Worm (Caenorhabditis elegans) whole organism, L2 larva: ENCODE data around the gene mif-2.

ENCODE experiments used
- C34F6.9 ChIP-seq: fragments of 150-350 bp; optimal IDR thresholded peaks from 2 replicates; lab custom pipeline; 2014; ENCODE audit warnings: missing biosample characterization, missing genetic modification characterization
- F13H6.1 ChIP-seq: sonication (generic microtip); optimal IDR thresholded peaks from 2 replicates; lab custom pipeline; 2016; ENCODE audit warnings: missing genetic modification characterization, missing compliant biosample characterization
- Y55F3AM.14 ChIP-seq: fragments of 200-800 bp; sonication (Bioruptor generic); optimal IDR thresholded peaks from 2 replicates; lab custom pipeline; 2018; ENCODE audit warnings: mild to moderate bottlenecking, missing genetic modification characterization, missing compliant biosample characterization
- alr-1 ChIP-seq: fragments of 150-350 bp; optimal IDR thresholded peaks from 2 replicates; lab custom pipeline; 2014; ENCODE audit warnings: missing biosample characterization, missing genetic modification characterization
- aly-2 ChIP-seq: fragments of 150-350 bp; optimal IDR thresholded peaks from 2 replicates; lab custom pipeline; 2014; ENCODE audit warnings: missing biosample characterization, missing genetic modification characterization
- ama-1 ChIP-seq: fragments of 150-350 bp; optimal IDR thresholded peaks from 2 replicates; lab custom pipeline; 2018; ENCODE audit warnings: inconsistent platforms
- ceh-82 ChIP-seq: fragments of 150-350 bp; optimal IDR thresholded peaks from 2 replicates; lab custom pipeline; 2014; ENCODE audit warnings: missing biosample characterization, missing genetic modification characterization
- crh-2 ChIP-seq: sonication (generic microtip); optimal IDR thresholded peaks from 2 replicates; lab custom pipeline; 2017; ENCODE audit warnings: missing biosample characterization, missing genetic modification characterization
- dmd-4 ChIP-seq: sonication (generic microtip); optimal IDR thresholded peaks from 2 replicates; lab custom pipeline; 2017; ENCODE audit warnings: missing biosample characterization, missing genetic modification characterization
- egl-27 ChIP-seq: sonication (generic microtip); optimal IDR thresholded peaks from 3 replicates; lab custom pipeline; 2017; ENCODE audit warnings: missing biosample characterization, missing genetic modification reagents, missing genetic modification characterization
- elt-3 ChIP-seq: sonication (generic microtip); optimal IDR thresholded peaks from 2 replicates; lab custom pipeline; 2017; ENCODE audit warnings: missing biosample characterization, missing genetic modification characterization
- fos-1 ChIP-seq: fragments of 150-350 bp; optimal IDR thresholded peaks from 2 replicates; lab custom pipeline; 2014; ENCODE audit warnings: missing biosample characterization, missing genetic modification characterization
- gmeb-1 ChIP-seq: fragments of 150-350 bp; optimal IDR thresholded peaks from 2 replicates; lab custom pipeline; 2014; ENCODE audit warnings: missing biosample characterization, missing genetic modification characterization
- lin-11 ChIP-seq: fragments of 150-350 bp; sonication (generic microtip); optimal IDR thresholded peaks from 2 replicates; lab custom pipeline; 2014; ENCODE audit warnings: missing biosample characterization, missing genetic modification characterization, inconsistent platforms, mixed read lengths
- lin-13 ChIP-seq: fragments of 150-350 bp; optimal IDR thresholded peaks from 2 replicates; lab custom pipeline; 2014; ENCODE audit warnings: missing biosample characterization, missing genetic modification reagents, missing genetic modification characterization
- lin-39 ChIP-seq: fragments of 150-350 bp; optimal IDR thresholded peaks from 2 replicates; lab custom pipeline; 2014; ENCODE audit warnings: missing biosample characterization, missing genetic modification reagents, missing genetic modification characterization
- lsy-2 ChIP-seq, 2 experiments: fragments of 150-350 bp in 1 of 2; sonication (generic microtip) in 1 of 2; optimal IDR thresholded peaks; 2 replicates each; lab custom pipeline; 2014 to 2017; ENCODE audit warnings: missing biosample characterization in 2 of 2, missing genetic modification characterization in 2 of 2
- mab-5 ChIP-seq: fragments of 150-350 bp; optimal IDR thresholded peaks from 2 replicates; lab custom pipeline; 2014; ENCODE audit warnings: missing biosample characterization, missing genetic modification characterization
- mbf-1 ChIP-seq: sonication (generic microtip); optimal IDR thresholded peaks from 2 replicates; lab custom pipeline; 2017; ENCODE audit warnings: missing biosample characterization, missing genetic modification characterization
- mdl-1 ChIP-seq, 2 experiments: fragments of 150-350 bp in 1 of 2; sonication (generic microtip) in 1 of 2; optimal IDR thresholded peaks; 2 replicates each; lab custom pipeline; 2017; ENCODE audit warnings: missing biosample characterization in 2 of 2, missing genetic modification characterization in 2 of 2
- nhr-10 ChIP-seq: sonication (generic microtip); optimal IDR thresholded peaks from 2 replicates; lab custom pipeline; 2017; ENCODE audit warnings: missing biosample characterization, missing genetic modification characterization
- nhr-11 ChIP-seq: fragments of 150-350 bp; optimal IDR thresholded peaks from 2 replicates; lab custom pipeline; 2014; ENCODE audit warnings: missing biosample characterization, missing genetic modification characterization
- nhr-12 ChIP-seq: fragments of 150-350 bp; optimal IDR thresholded peaks from 2 replicates; lab custom pipeline; 2014; ENCODE audit warnings: missing biosample characterization, missing genetic modification characterization
- nhr-129 ChIP-seq: fragments of 150-350 bp; optimal IDR thresholded peaks from 2 replicates; lab custom pipeline; 2014; ENCODE audit warnings: missing biosample characterization, missing genetic modification characterization
- nhr-25 ChIP-seq: fragments of 150-350 bp; sonication (generic microtip); optimal IDR thresholded peaks from 3 replicates; lab custom pipeline; 2014; ENCODE audit warnings: missing biosample characterization, missing genetic modification characterization
- sem-4 ChIP-seq: fragments of 150-350 bp; optimal IDR thresholded peaks from 2 replicates; lab custom pipeline; 2014; ENCODE audit warnings: missing biosample characterization, missing genetic modification reagents, missing genetic modification characterization
- skn-1 ChIP-seq: sonication (generic microtip); optimal IDR thresholded peaks from 2 replicates; lab custom pipeline; 2017; ENCODE audit warnings: missing biosample characterization, missing genetic modification characterization
- sma-3 ChIP-seq: sonication (generic microtip); optimal IDR thresholded peaks from 2 replicates; lab custom pipeline; 2016; ENCODE audit warnings: missing genetic modification reagents, missing genetic modification characterization, missing compliant biosample characterization
- sma-9 ChIP-seq, 2 experiments: fragments of 150-350 bp in 1 of 2; sonication (generic microtip) in 1 of 2; optimal IDR thresholded peaks; 2 replicates each; lab custom pipeline; 2014 to 2016; ENCODE audit warnings: missing genetic modification characterization in 2 of 2, mild to moderate bottlenecking in 1 of 2, missing biosample characterization in 1 of 2, missing compliant biosample characterization in 1 of 2, missing genetic modification reagents in 1 of 2, moderate library complexity in 1 of 2
- snpc-4 ChIP-seq: fragments of 150-350 bp; optimal IDR thresholded peaks from 2 replicates; lab custom pipeline; 2014; ENCODE audit warnings: missing biosample characterization, missing genetic modification characterization
- unc-55 ChIP-seq: fragments of 150-350 bp; sonication (generic microtip); optimal IDR thresholded peaks from 3 replicates; lab custom pipeline; 2014; ENCODE audit warnings: missing biosample characterization, missing genetic modification reagents, missing genetic modification characterization
- unc-62 ChIP-seq: fragments of 150-350 bp; optimal IDR thresholded peaks from 2 replicates; lab custom pipeline; 2014; ENCODE audit warnings: missing biosample characterization, missing genetic modification reagents, missing genetic modification characterization
- ztf-1 ChIP-seq: fragments of 200-800 bp; sonication (Bioruptor generic); conservative IDR thresholded peaks from 2 replicates; pipeline ENCODE4 v1.3.6; 2022; ENCODE audit warnings: missing genetic modification characterization, missing compliant biosample characterization
- ztf-11 ChIP-seq: sonication (generic microtip); optimal IDR thresholded peaks from 2 replicates; lab custom pipeline; 2017; ENCODE audit warnings: missing biosample characterization, missing genetic modification characterization

Gene mif-2

DNA sequence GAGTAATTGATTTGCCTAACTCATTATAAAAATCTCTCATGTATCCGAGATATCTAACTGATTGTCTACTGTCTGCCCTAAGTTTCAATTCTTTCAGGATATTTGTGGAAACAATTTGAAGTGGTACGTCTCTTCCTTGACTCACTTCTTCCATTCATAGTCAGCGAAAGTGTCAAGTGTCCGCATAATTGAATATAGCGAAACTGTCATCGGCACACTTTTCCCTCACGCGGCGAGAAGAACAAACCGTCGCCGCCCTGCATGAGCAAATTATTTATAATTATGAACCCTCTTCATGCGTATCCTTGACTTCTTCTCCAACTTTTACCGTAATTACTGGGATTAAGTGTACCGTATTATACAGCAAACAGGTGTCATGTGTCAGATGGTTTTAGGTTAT is 29.7 kb downstream of the mif-2 start:
- TF ChIP-seq nhr-10 (tag; lab: Kevin White, UChicago) (no peak), crh-2 (tag; lab: Kevin White, UChicago) (no peak), F13H6.1 (tag; lab: Kevin White, UChicago) (no peak), elt-3 (tag; lab: Kevin White, UChicago) (no peak), sem-4 (no peak), lsy-2 (tag; optimal IDR thresholded peaks at IDR 0.05; lab: Kevin White, UChicago) (no peak), alr-1 (no peak)
- TF ChIP-seq, all 48 proteins: peak for 0

DNA sequence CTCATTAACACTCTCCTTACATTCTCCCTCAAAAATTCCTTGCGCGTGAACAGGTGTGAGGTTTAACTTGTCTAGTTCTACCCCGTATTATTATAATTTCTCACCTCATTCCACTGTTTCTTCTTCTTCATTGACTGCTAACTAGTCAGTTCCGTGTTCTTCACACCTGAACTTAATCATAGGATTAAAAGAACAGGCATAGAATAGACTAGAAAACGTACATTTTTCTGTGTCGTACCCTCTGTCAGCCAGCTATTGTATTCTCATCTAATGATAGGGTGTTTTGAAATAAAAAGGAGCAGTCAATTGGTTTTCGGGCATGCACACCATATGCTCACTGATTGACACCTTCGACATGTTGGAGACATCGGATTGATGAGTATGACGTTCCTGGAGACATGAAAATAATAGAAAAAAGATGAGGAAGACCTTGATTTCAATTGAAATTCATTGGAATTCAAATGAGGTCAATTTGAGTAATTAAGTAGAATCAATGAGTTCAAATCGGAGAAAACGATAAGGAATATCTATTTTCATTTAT is 30.8 kb downstream of the mif-2 start:
- no peak for TF ChIP-seq elt-3 (tag; lab: Kevin White, UChicago)
- TF ChIP-seq sma-9 (GFP tag; optimal IDR thresholded peaks at IDR 0.05; lab: Kevin White, UChicago): no peak
- TF ChIP-seq sma-9 (tag; optimal IDR thresholded peaks at IDR 0.05; lab: Kevin White, UChicago): no peak
- no peak for TF ChIP-seq nhr-129 (tag; lab: Kevin White, UChicago)
- TF ChIP-seq ama-1: no peak
- TF ChIP-seq aly-2 (tag; lab: Kevin White, UChicago): no peak
- TF ChIP-seq nhr-11 (tag; lab: Kevin White, UChicago): no peak
- no peak for TF ChIP-seq ztf-1 (GFP tag; lab: Robert Waterston, UW)
- TF ChIP-seq ztf-11 (tag; lab: Kevin White, UChicago): no peak
- no peak for TF ChIP-seq mdl-1 (tag; optimal IDR thresholded peaks at IDR 0.05; lab: Kevin White, UChicago)
- no peak for TF ChIP-seq skn-1 (tag; lab: Kevin White, UChicago)

DNA sequence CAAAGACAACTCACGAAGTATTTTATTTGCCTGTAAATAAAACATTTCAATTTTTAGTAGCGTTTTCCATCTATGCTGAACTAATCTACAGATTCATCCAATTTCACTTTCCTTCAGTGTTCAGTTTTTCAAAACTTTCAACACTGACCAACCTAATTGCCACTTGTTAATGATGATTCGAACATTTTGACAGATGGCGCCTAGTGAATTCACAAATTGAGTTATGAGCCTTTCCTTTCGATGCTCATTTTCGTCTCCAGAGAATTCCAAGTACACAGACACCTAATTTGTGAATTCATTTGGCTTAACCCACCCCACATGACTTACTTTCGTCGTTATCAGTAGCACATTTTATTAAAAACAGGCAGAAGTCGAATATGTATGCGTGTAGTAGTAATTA is 31.4 kb downstream of the mif-2 start:
- no peak for TF ChIP-seq fos-1 (tag; lab: Kevin White, UChicago)
- TF ChIP-seq C34F6.9 (tag; lab: Kevin White, UChicago): no peak
- no peak for TF ChIP-seq mdl-1 (tag; optimal IDR thresholded peaks at IDR 0.05; lab: Kevin White, UChicago)
- TF ChIP-seq mab-5 (tag; lab: Kevin White, UChicago): no peak
- no peak for TF ChIP-seq sma-3 (GFP tag; lab: Kevin White, UChicago)

DNA sequence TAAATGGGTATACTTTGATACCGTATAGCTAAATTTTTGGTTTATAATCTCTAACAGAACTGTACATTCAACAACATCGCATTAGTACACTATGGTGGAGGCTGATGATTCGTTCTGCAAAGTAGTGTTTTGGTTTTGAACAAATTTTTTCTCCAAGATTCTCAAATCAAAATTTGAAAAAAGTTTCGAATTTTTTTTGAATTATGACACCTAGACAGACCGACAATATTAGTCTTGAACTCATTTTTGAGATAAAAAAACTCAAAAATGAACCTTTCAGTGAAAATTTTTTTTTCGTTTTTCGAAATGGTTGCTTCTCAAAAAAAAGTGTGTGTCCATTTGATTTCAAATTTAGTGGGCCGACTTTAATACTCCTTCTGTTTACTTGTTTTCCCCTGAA is 32.8 kb downstream of the mif-2 start:
- TF ChIP-seq unc-62 (no peak), lin-11 (no peak), alr-1 (no peak), ztf-11 (tag; lab: Kevin White, UChicago) (no peak), fos-1 (tag; lab: Kevin White, UChicago) (no peak), dmd-4 (tag; lab: Kevin White, UChicago) (no peak), crh-2 (tag; lab: Kevin White, UChicago) (no peak), ztf-1 (GFP tag; lab: Robert Waterston, UW) (no peak), mdl-1 (tag; optimal IDR thresholded peaks at IDR 0.05; lab: Kevin White, UChicago) (no peak), ceh-82 (tag; lab: Kevin White, UChicago) (no peak), snpc-4 (tag; lab: Kevin White, UChicago) (no peak), mab-5 (tag; lab: Kevin White, UChicago) (no peak), lin-13 (GFP tag; lab: Kevin White, UChicago) (no peak)
- TF ChIP-seq, all 48 proteins: peak for 0

DNA sequence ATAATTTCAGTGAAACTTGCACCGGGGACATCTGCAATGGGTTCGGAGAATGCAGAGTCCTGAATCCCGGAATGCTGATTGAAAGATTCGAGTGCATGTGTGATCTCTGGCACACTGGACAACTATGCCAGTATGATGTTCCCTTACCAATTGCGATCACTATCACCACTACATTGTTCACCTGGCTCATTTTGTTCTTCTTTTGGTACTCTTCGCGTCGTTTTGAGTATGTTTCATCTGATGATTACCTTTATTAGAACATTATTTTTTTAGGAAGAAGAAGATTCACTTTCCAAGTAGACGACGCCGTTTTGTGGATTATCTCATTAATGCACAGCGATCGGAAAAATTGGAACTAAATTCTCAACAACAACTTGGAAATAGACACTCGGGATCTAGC is 34.5 kb downstream of the mif-2 start:
- TF ChIP-seq ama-1 (no peak), snpc-4 (tag; lab: Kevin White, UChicago) (no peak), elt-3 (tag; lab: Kevin White, UChicago) (no peak), egl-27 (no peak), mbf-1 (tag; lab: Kevin White, UChicago) (no peak), Y55F3AM.14 (no peak), sem-4 (no peak), mdl-1 (tag; optimal IDR thresholded peaks at IDR 0.05; lab: Kevin White, UChicago) (no peak)

DNA sequence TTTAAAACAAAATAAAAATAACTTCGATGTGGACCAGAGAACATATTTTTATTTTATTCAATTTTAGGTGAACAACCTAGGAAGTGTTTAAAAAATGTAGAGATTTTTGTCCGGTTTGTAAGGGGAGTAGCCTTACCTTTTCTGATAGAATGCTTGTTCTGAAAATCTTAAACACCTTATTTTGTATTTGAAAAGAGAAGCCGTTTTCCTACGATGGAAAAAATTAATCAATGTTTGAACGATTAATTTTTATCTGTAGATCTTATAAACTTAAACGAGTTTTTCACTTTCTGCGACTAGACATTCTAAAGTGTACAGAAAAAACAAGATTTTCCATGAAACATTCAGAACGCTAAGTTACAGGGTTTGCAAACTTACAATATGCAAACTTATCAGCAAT is 35.9 kb downstream of the mif-2 start, which contains the start of gene F58H1.6:
Gene F58H1.6 (plus strand): TSS at position 301 of the 400 bp plus-strand sequence.
- TF ChIP-seq gmeb-1 (no peak), nhr-11 (tag; lab: Kevin White, UChicago) (no peak), unc-55 (GFP tag; lab: Kevin White, UChicago) (no peak), lin-39 (tag; lab: Kevin White, UChicago) (no peak), aly-2 (tag; lab: Kevin White, UChicago) (no peak), F13H6.1 (tag; lab: Kevin White, UChicago) (no peak), nhr-10 (tag; lab: Kevin White, UChicago) (no peak), lin-13 (GFP tag; lab: Kevin White, UChicago) (no peak), nhr-12 (tag; lab: Kevin White, UChicago) (no peak), nhr-25 (tag; lab: Kevin White, UChicago) (no peak), ztf-1 (GFP tag; lab: Robert Waterston, UW) (no peak)
- TF ChIP-seq, all 48 proteins: peak for 0
